Worm (Caenorhabditis elegans) whole organism, young adult: ENCODE data around the gene C12D8.20.
A peak's percentile ranks its signal among the peaks of the same experiment; 100 is the strongest.

Experiments used
- B0035.1 ChIP-seq: sonication (generic microtip); optimal IDR thresholded peaks from 2 replicates; lab custom pipeline; 2016; ENCODE audit warnings: missing genetic modification characterization, mild to moderate bottlenecking, missing compliant biosample characterization, missing genotype, missing genetic modification reagents
- B0336.3 ChIP-seq: fragments of 200-800 bp; sonication (Bioruptor generic); IDR thresholded peaks from 2 replicates; pipeline ENCODE4 v1.3.6; 2022; ENCODE audit warnings: missing genetic modification characterization, missing compliant biosample characterization
- C17E4.6 ChIP-seq: fragments of 200-800 bp; sonication (Bioruptor generic); IDR thresholded peaks from 2 replicates; pipeline ENCODE4 v1.3.6; 2022; ENCODE audit warnings: missing genetic modification reagents, missing genetic modification characterization, missing compliant biosample characterization
- D2030.7 ChIP-seq: fragments of 200-800 bp; sonication (Bioruptor generic); IDR thresholded peaks from 2 replicates; pipeline ENCODE4 v1.3.6; 2022; ENCODE audit warnings: missing genetic modification reagents, missing genetic modification characterization, missing compliant biosample characterization
- F22D6.2 ChIP-seq: sonication (generic microtip); optimal IDR thresholded peaks from 2 replicates; lab custom pipeline; 2016; ENCODE audit warnings: mild to moderate bottlenecking, missing genetic modification characterization, missing compliant biosample characterization
- F33H1.4 ChIP-seq: fragments of 200-800 bp; sonication (Bioruptor generic); IDR thresholded peaks from 2 replicates; pipeline ENCODE4 v1.3.6; 2022; ENCODE audit warnings: missing genetic modification reagents, missing genetic modification characterization, missing compliant biosample characterization
- F37B4.10 ChIP-seq: fragments of 200-800 bp; sonication (Bioruptor generic); IDR thresholded peaks from 2 replicates; pipeline ENCODE4 v1.3.6; 2022; ENCODE audit warnings: missing genetic modification characterization, missing compliant biosample characterization
- F49E8.2 ChIP-seq: sonication (generic microtip); optimal IDR thresholded peaks from 3 replicates; lab custom pipeline; 2017; ENCODE audit warnings: missing genetic modification characterization, mild to moderate bottlenecking, missing compliant biosample characterization, antibody characterized with exemption, moderate library complexity; ENCODE audit not compliant: insufficient read depth
- K11D2.4 ChIP-seq: fragments of 200-800 bp; sonication (Bioruptor generic); IDR thresholded peaks from 2 replicates; pipeline ENCODE4 v1.3.6; 2022; ENCODE audit warnings: missing genetic modification reagents, missing genetic modification characterization, missing compliant biosample characterization
- K12H6.12 ChIP-seq: fragments of 200-800 bp; sonication (Bioruptor generic); optimal IDR thresholded peaks from 2 replicates; lab custom pipeline; 2018; ENCODE audit warnings: mild to moderate bottlenecking, missing genetic modification characterization, missing compliant biosample characterization
- T26A5.8 ChIP-seq: sonication (generic microtip); optimal IDR thresholded peaks from 2 replicates; lab custom pipeline; 2016; ENCODE audit warnings: missing genetic modification characterization, missing compliant biosample characterization
- Y56A3A.18 ChIP-seq: fragments of 200-800 bp; sonication (Bioruptor generic); IDR thresholded peaks from 2 replicates; pipeline ENCODE4 v1.3.6; 2022; ENCODE audit warnings: missing genetic modification reagents, missing genetic modification characterization, missing compliant biosample characterization
- Y95B8A.8 ChIP-seq: fragments of 200-800 bp; sonication (Bioruptor generic); IDR thresholded peaks from 2 replicates; pipeline ENCODE4 v1.3.6; 2022; ENCODE audit warnings: missing genetic modification reagents, missing genetic modification characterization, missing compliant biosample characterization
- ZK185.1 ChIP-seq: sonication (generic microtip); optimal IDR thresholded peaks from 2 replicates; lab custom pipeline; 2016; ENCODE audit warnings: mild to moderate bottlenecking, missing genetic modification characterization, missing compliant biosample characterization; ENCODE audit not compliant: poor library complexity, severe bottlenecking
- ama-1 ChIP-seq, 3 experiments: fragments of 150-350 bp in 1 of 3; sonication (generic microtip) in 2 of 3; optimal IDR thresholded peaks; 2 replicates each; lab custom pipeline; 2014 to 2018; ENCODE audit warnings: missing biosample characterization in 2 of 3, missing genetic modification characterization in 2 of 3, missing genetic modification reagents in 2 of 3
- atf-7 ChIP-seq: sonication (generic microtip); optimal IDR thresholded peaks from 2 replicates; lab custom pipeline; 2017; ENCODE audit warnings: mild to moderate bottlenecking, missing genetic modification characterization, missing compliant biosample characterization
- attf-3 ChIP-seq: fragments of 200-800 bp; sonication (Bioruptor generic); conservative IDR thresholded peaks from 2 replicates; pipeline ENCODE4 v1.3.6; 2022; ENCODE audit warnings: missing genetic modification reagents, missing genetic modification characterization, missing compliant biosample characterization
- attf-5 ChIP-seq: fragments of 200-800 bp; sonication (Bioruptor generic); optimal IDR thresholded peaks from 2 replicates; lab custom pipeline; 2018; ENCODE audit warnings: mild to moderate bottlenecking, missing genetic modification characterization, missing compliant biosample characterization
- bed-1 ChIP-seq: fragments of 200-800 bp; sonication (Bioruptor generic); IDR thresholded peaks from 2 replicates; pipeline ENCODE4 v1.3.6; 2022; ENCODE audit warnings: missing genetic modification reagents, missing genetic modification characterization, missing compliant biosample characterization
- cebp-2 ChIP-seq: fragments of 200-800 bp; sonication (Bioruptor generic); IDR thresholded peaks from 2 replicates; pipeline ENCODE4 v1.3.6; 2022; ENCODE audit warnings: missing genetic modification characterization, missing compliant biosample characterization
- ceh-100 ChIP-seq: fragments of 200-800 bp; sonication (Bioruptor generic); IDR thresholded peaks from 2 replicates; pipeline ENCODE4 v1.3.6; 2022; ENCODE audit warnings: missing genetic modification reagents, missing genetic modification characterization, missing compliant biosample characterization
- ceh-91 ChIP-seq: fragments of 200-800 bp; sonication (Bioruptor generic); IDR thresholded peaks from 2 replicates; pipeline ENCODE4 v1.3.6; 2022; ENCODE audit warnings: missing genetic modification reagents, missing genetic modification characterization, missing compliant biosample characterization
- die-1 ChIP-seq: sonication (generic microtip); optimal IDR thresholded peaks from 2 replicates; lab custom pipeline; 2016; ENCODE audit warnings: missing genotype, mild to moderate bottlenecking, missing genetic modification characterization, missing compliant biosample characterization
- dpl-1 ChIP-seq: fragments of 150-350 bp; optimal IDR thresholded peaks from 2 replicates; lab custom pipeline; 2014; ENCODE audit warnings: missing biosample characterization, missing genetic modification reagents, missing genetic modification characterization
- efl-1 ChIP-seq: fragments of 150-350 bp; optimal IDR thresholded peaks from 2 replicates; lab custom pipeline; 2014; ENCODE audit warnings: missing biosample characterization, missing genetic modification reagents, missing genetic modification characterization
- egrh-3 ChIP-seq: fragments of 200-800 bp; sonication (Bioruptor generic); IDR thresholded peaks from 2 replicates; pipeline ENCODE4 v1.3.6; 2022; ENCODE audit warnings: missing genetic modification reagents, missing genetic modification characterization, missing compliant biosample characterization
- hlh-26 ChIP-seq: fragments of 200-800 bp; sonication (Bioruptor generic); conservative IDR thresholded peaks from 2 replicates; pipeline ENCODE4 v1.3.6; 2022; ENCODE audit warnings: missing genetic modification reagents, missing genetic modification characterization, missing compliant biosample characterization
- hmg-1.2 ChIP-seq: fragments of 200-800 bp; sonication (Bioruptor generic); IDR thresholded peaks from 2 replicates; pipeline ENCODE4 v1.3.6; 2022; ENCODE audit warnings: missing genetic modification reagents, missing genetic modification characterization, missing compliant biosample characterization
- hrde-1 ChIP-seq: sonication (generic microtip); optimal IDR thresholded peaks from 2 replicates; lab custom pipeline; 2016; ENCODE audit warnings: missing genetic modification characterization, mild to moderate bottlenecking, missing compliant biosample characterization, moderate library complexity, missing genotype, missing genetic modification reagents, borderline replicate concordance
- lag-1 ChIP-seq: fragments of 200-800 bp; sonication (Bioruptor generic); IDR thresholded peaks from 2 replicates; pipeline ENCODE4 v1.3.6; 2022; ENCODE audit warnings: missing genetic modification reagents, missing genetic modification characterization, missing compliant biosample characterization
- lir-1 ChIP-seq: fragments of 200-800 bp; sonication (Bioruptor generic); conservative IDR thresholded peaks from 2 replicates; pipeline ENCODE4 v1.3.6; 2022; ENCODE audit warnings: missing genetic modification reagents, missing genetic modification characterization, missing compliant biosample characterization
- lsy-27 ChIP-seq: sonication (generic microtip); optimal IDR thresholded peaks from 2 replicates; lab custom pipeline; 2017; ENCODE audit warnings: missing genetic modification characterization, mild to moderate bottlenecking, missing compliant biosample characterization, antibody characterized with exemption, missing genotype, borderline replicate concordance; ENCODE audit not compliant: insufficient read depth
- madf-8 ChIP-seq: fragments of 200-800 bp; sonication (Bioruptor generic); conservative IDR thresholded peaks from 2 replicates; pipeline ENCODE4 v1.3.6; 2022; ENCODE audit warnings: missing genetic modification reagents, missing genetic modification characterization, missing compliant biosample characterization
- mel-28 ChIP-seq: sonication (generic microtip); optimal IDR thresholded peaks from 2 replicates; lab custom pipeline; 2016; ENCODE audit warnings: borderline replicate concordance, mild to moderate bottlenecking, missing genetic modification characterization, missing compliant biosample characterization
- mxl-1 ChIP-seq: sonication (generic microtip); optimal IDR thresholded peaks from 2 replicates; lab custom pipeline; 2016; ENCODE audit warnings: missing genetic modification characterization, missing compliant biosample characterization
- nfya-1 ChIP-seq: sonication (generic microtip); optimal IDR thresholded peaks from 2 replicates; lab custom pipeline; 2017; ENCODE audit warnings: antibody characterized with exemption, missing compliant biosample characterization, missing genetic modification characterization, borderline replicate concordance; ENCODE audit not compliant: insufficient read depth
- nhr-120 ChIP-seq: fragments of 200-800 bp; sonication (Bioruptor generic); IDR thresholded peaks from 2 replicates; pipeline ENCODE4 v1.3.6; 2022; ENCODE audit warnings: missing genetic modification characterization, missing compliant biosample characterization
- nhr-80 ChIP-seq: sonication (generic microtip); optimal IDR thresholded peaks from 2 replicates; lab custom pipeline; 2016; ENCODE audit warnings: missing genetic modification characterization, missing compliant biosample characterization
- snpc-4 ChIP-seq, 5 experiments: fragments of 150-350 bp in 1 of 5; sonication (generic microtip) in 4 of 5; optimal IDR thresholded peaks; 2 replicates each; lab custom pipeline; 2014 to 2018; ENCODE audit warnings: missing genetic modification characterization in 5 of 5, missing biosample characterization in 3 of 5, antibody characterized with exemption in 2 of 5, mild to moderate bottlenecking in 2 of 5, missing compliant biosample characterization in 2 of 5, missing genotype in 2 of 5, moderate library complexity in 2 of 5, missing genetic modification reagents in 1 of 5
- sptf-2 ChIP-seq: fragments of 200-800 bp; sonication (Bioruptor generic); optimal IDR thresholded peaks from 2 replicates; lab custom pipeline; 2018; ENCODE audit warnings: mild to moderate bottlenecking, missing genetic modification characterization, missing compliant biosample characterization
- unc-130 ChIP-seq: sonication (generic microtip); optimal IDR thresholded peaks from 2 replicates; lab custom pipeline; 2016; ENCODE audit warnings: missing genetic modification reagents, missing genetic modification characterization, missing compliant biosample characterization
- ztf-22 ChIP-seq: fragments of 200-800 bp; sonication (Bioruptor generic); optimal IDR thresholded peaks from 2 replicates; lab custom pipeline; 2018; ENCODE audit warnings: mild to moderate bottlenecking, missing genetic modification characterization, moderate library complexity, missing compliant biosample characterization
- ztf-6 ChIP-seq: fragments of 200-800 bp; sonication (Bioruptor generic); IDR thresholded peaks from 2 replicates; pipeline ENCODE4 v1.3.6; 2022; ENCODE audit warnings: missing genetic modification reagents, missing genetic modification characterization, missing compliant biosample characterization

C12D8.20 gene

ce11 chrV:10178166-10178565, 43.9 kb upstream of the C12D8.20 start (continued):
- TF ChIP-seq ztf-6 (GFP tag; lab: Robert Waterston, UW) (no peak), C17E4.6 (GFP tag; lab: Robert Waterston, UW) (no peak), hrde-1 (tag; lab: Kevin White, UChicago) (no peak), nfya-1 (tag; lab: Kevin White, UChicago) (no peak), T26A5.8 (tag; lab: Kevin White, UChicago) (no peak), die-1 (no peak), B0336.3 (no peak), egrh-3 (GFP tag; lab: Robert Waterston, UW) (no peak), hlh-26 (GFP tag; lab: Robert Waterston, UW) (no peak), sptf-2 (GFP tag; lab: Kevin White, UChicago) (no peak), attf-5 (GFP tag; lab: Kevin White, UChicago) (peak; percentile 44), attf-3 (GFP tag; lab: Robert Waterston, UW) (0 out of 2 replicates have a peak, but pooled peaks have one; percentile 18), B0035.1 (tag; lab: Kevin White, UChicago) (no peak), F33H1.4 (GFP tag; lab: Robert Waterston, UW) (no peak), atf-7 (tag; lab: Kevin White, UChicago) (no peak), ceh-91 (GFP tag; lab: Robert Waterston, UW) (no peak), F37B4.10 (GFP tag; lab: Robert Waterston, UW) (no peak), ztf-22 (GFP tag; lab: Kevin White, UChicago) (no peak), ama-1 (optimal IDR thresholded peaks at IDR 0.05; lab: Kevin White, UChicago) (no peak), ama-1 (GFP tag; optimal IDR thresholded peaks at IDR 0.05; lab: Kevin White, UChicago) (no peak), mel-28 (no peak), efl-1 (GFP tag; lab: Kevin White, UChicago) (no peak), ceh-100 (peak; percentile 91), dpl-1 (GFP tag; lab: Kevin White, UChicago) (no peak), bed-1 (GFP tag; lab: Robert Waterston, UW) (no peak), ZK185.1 (tag; lab: Kevin White, UChicago) (peak; percentile 2), K11D2.4 (GFP tag; lab: Robert Waterston, UW) (no peak), nhr-120 (GFP tag; lab: Robert Waterston, UW) (no peak), Y95B8A.8 (GFP tag; lab: Robert Waterston, UW) (no peak), hmg-1.2 (GFP tag; lab: Robert Waterston, UW) (peak; percentile 10; the same call in 1 of the 2 replicates), unc-130 (GFP tag; lab: Kevin White, UChicago) (no peak), F49E8.2 (tag; lab: Kevin White, UChicago) (no peak), nhr-80 (tag; lab: Kevin White, UChicago) (peak; percentile 16), madf-8 (GFP tag; lab: Robert Waterston, UW) (no peak), K12H6.12 (tag; lab: Kevin White, UChicago) (peak; percentile 43), cebp-2 (GFP tag; lab: Robert Waterston, UW) (no peak), D2030.7 (no peak), lir-1 (no peak), lsy-27 (tag; lab: Kevin White, UChicago) (no peak), mxl-1 (no peak), F22D6.2 (tag; lab: Kevin White, UChicago) (no peak), lag-1 (GFP tag; lab: Robert Waterston, UW) (no peak), snpc-4 (GFP tag; optimal IDR thresholded peaks at IDR 0.05; lab: Kevin White, UChicago) (no peak), snpc-4 (tag; optimal IDR thresholded peaks at IDR 0.05; lab: Kevin White, UChicago) (peak in 2 of 4 experiments; percentile 14 to 23), Y56A3A.18 (GFP tag; lab: Robert Waterston, UW) (no peak)
